Fruit fly (Drosophila melanogaster) whole organism, embryonic: ENCODE results near the gene Tango1.
A peak's percentile ranks its signal among the peaks of the same experiment; 100 is the strongest.

Experiments
- Asciz ChIP-seq: fragments of 200-800 bp; sonication (Bioruptor generic); optimal IDR thresholded peaks from 2 replicates; lab custom pipeline; 2017; ENCODE audit warnings: missing biosample characterization, mild to moderate bottlenecking, missing genetic modification characterization, missing genetic modification reagents
- C15 ChIP-seq: fragments of 200-800 bp; sonication (Bioruptor generic); IDR thresholded peaks from 3 replicates; pipeline ENCODE4 v1.3.6; 2022; ENCODE audit warnings: missing biosample characterization, missing genetic modification characterization
- CG10209 ChIP-seq: fragments of 200-800 bp; sonication (Bioruptor generic); optimal IDR thresholded peaks from 3 replicates; lab custom pipeline; 2017; ENCODE audit warnings: missing biosample characterization, mild to moderate bottlenecking, missing genetic modification characterization, missing genetic modification reagents
- CG10321 ChIP-seq: fragments of 200-800 bp; sonication (Bioruptor generic); IDR thresholded peaks from 2 replicates; pipeline ENCODE4 v1.3.6; 2022; ENCODE audit warnings: missing biosample characterization, missing genetic modification characterization
- CG10565 ChIP-seq: fragments of 200-800 bp; sonication (Bioruptor generic); optimal IDR thresholded peaks from 3 replicates; lab custom pipeline; 2016; ENCODE audit warnings: missing biosample characterization, mild to moderate bottlenecking, missing genetic modification characterization
- CG11247 ChIP-seq: fragments of 200-800 bp; sonication (Bioruptor generic); IDR thresholded peaks from 2 replicates; pipeline ENCODE4 v1.3.6; 2022; ENCODE audit warnings: missing biosample characterization, missing genetic modification characterization
- CG1603 ChIP-seq: fragments of 200-800 bp; sonication (Bioruptor generic); optimal IDR thresholded peaks from 2 replicates; lab custom pipeline; 2019; ENCODE audit warnings: missing biosample characterization, mild to moderate bottlenecking, missing genetic modification characterization, moderate library complexity
- CG1832 ChIP-seq: fragments of 200-800 bp; sonication (Bioruptor generic); optimal IDR thresholded peaks from 2 replicates; lab custom pipeline; 2017; ENCODE audit warnings: missing biosample characterization, mild to moderate bottlenecking, missing genetic modification characterization, inconsistent platforms
- CG2116 ChIP-seq: fragments of 200-800 bp; sonication (Bioruptor generic); optimal IDR thresholded peaks from 3 replicates; lab custom pipeline; 2018; ENCODE audit warnings: missing biosample characterization, mild to moderate bottlenecking, missing genetic modification characterization
- CG2678 ChIP-seq: fragments of 200-800 bp; sonication (Bioruptor generic); optimal IDR thresholded peaks from 3 replicates; lab custom pipeline; 2019; ENCODE audit warnings: missing biosample characterization, mild to moderate bottlenecking, missing genetic modification characterization, moderate library complexity
- CG2889 ChIP-seq: fragments of 200-800 bp; sonication (Bioruptor generic); IDR thresholded peaks from 3 replicates; pipeline ENCODE4 v1.3.6; 2022; ENCODE audit warnings: missing biosample characterization, missing genetic modification characterization
- CG30431 ChIP-seq: fragments of 200-800 bp; sonication (Bioruptor generic); optimal IDR thresholded peaks from 2 replicates; lab custom pipeline; 2017; ENCODE audit warnings: missing biosample characterization, missing genetic modification characterization
- CG31365 ChIP-seq: fragments of 200-800 bp; sonication (Bioruptor generic); optimal IDR thresholded peaks from 2 replicates; lab custom pipeline; 2018; ENCODE audit warnings: missing biosample characterization, mild to moderate bottlenecking, missing genetic modification characterization
- CG3163 ChIP-seq: fragments of 200-800 bp; sonication (Bioruptor generic); optimal IDR thresholded peaks from 3 replicates; lab custom pipeline; 2016; ENCODE audit warnings: missing biosample characterization, missing genetic modification characterization
- CG34224 ChIP-seq: fragments of 200-800 bp; sonication (Bioruptor generic); IDR thresholded peaks from 3 replicates; pipeline ENCODE4 v1.3.6; 2022; ENCODE audit warnings: missing biosample characterization, missing genetic modification characterization; ENCODE audit not compliant: partially characterized antibody
- CG4617 ChIP-seq: fragments of 200-800 bp; sonication (Bioruptor generic); optimal IDR thresholded peaks from 3 replicates; lab custom pipeline; 2016; ENCODE audit warnings: missing biosample characterization, missing genetic modification characterization, borderline replicate concordance
- CG4820 ChIP-seq: fragments of 200-800 bp; sonication (Bioruptor generic); optimal IDR thresholded peaks from 3 replicates; lab custom pipeline; 2016; ENCODE audit warnings: missing biosample characterization, missing genetic modification characterization
- CG5180 ChIP-seq: fragments of 200-800 bp; sonication (Bioruptor generic); optimal IDR thresholded peaks from 3 replicates; lab custom pipeline; 2017; ENCODE audit warnings: missing biosample characterization, missing genetic modification characterization, mild to moderate bottlenecking, moderate library complexity, missing genetic modification reagents
- CG6254 ChIP-seq: fragments of 200-800 bp; sonication (Bioruptor generic); optimal IDR thresholded peaks from 3 replicates; lab custom pipeline; 2017; ENCODE audit warnings: mild to moderate bottlenecking, missing biosample characterization, missing genetic modification reagents, missing genetic modification characterization
- CG9609 ChIP-seq: fragments of 200-800 bp; sonication (Bioruptor generic); optimal IDR thresholded peaks from 3 replicates; lab custom pipeline; 2016; ENCODE audit warnings: missing biosample characterization, missing genetic modification characterization
- Dbx ChIP-seq: fragments of 200-800 bp; sonication (Bioruptor generic); IDR thresholded peaks from 3 replicates; pipeline ENCODE4 v1.3.6; 2022; ENCODE audit warnings: missing biosample characterization, missing genetic modification characterization
- Dll ChIP-seq: fragments of 200-800 bp; sonication (Bioruptor generic); IDR thresholded peaks from 4 replicates; pipeline ENCODE4 v1.3.6; 2022; ENCODE audit warnings: missing biosample characterization, missing genetic modification characterization; ENCODE audit not compliant: partially characterized antibody
- E2f1 ChIP-seq: fragments of 200-800 bp; sonication (Bioruptor generic); IDR thresholded peaks from 2 replicates; pipeline ENCODE4 v1.3.6; 2022; ENCODE audit warnings: missing biosample characterization, missing genetic modification characterization
- Fer1 ChIP-seq: fragments of 200-800 bp; sonication (Bioruptor generic); optimal IDR thresholded peaks from 2 replicates; lab custom pipeline; 2017; ENCODE audit warnings: missing biosample characterization, mild to moderate bottlenecking, missing genetic modification characterization
- Lhr ChIP-seq: fragments of 200-800 bp; sonication (Bioruptor generic); optimal IDR thresholded peaks from 3 replicates; lab custom pipeline; 2017; ENCODE audit warnings: mild to moderate bottlenecking, missing biosample characterization, missing genetic modification reagents, missing genetic modification characterization
- Mad ChIP-seq: fragments of 200-800 bp; sonication (Bioruptor generic); optimal IDR thresholded peaks from 2 replicates; lab custom pipeline; 2016; ENCODE audit warnings: missing biosample characterization, missing genetic modification characterization
- Mes4 ChIP-seq: fragments of 200-800 bp; sonication (Bioruptor generic); optimal IDR thresholded peaks from 2 replicates; lab custom pipeline; 2016; ENCODE audit warnings: missing biosample characterization, missing genetic modification characterization
- Oaz ChIP-seq: fragments of 200-800 bp; sonication (Bioruptor generic); IDR thresholded peaks from 2 replicates; pipeline ENCODE4 v1.3.6; 2022; ENCODE audit warnings: missing biosample characterization, missing genetic modification characterization
- Scr ChIP-seq: fragments of 200-800 bp; sonication (Bioruptor generic); IDR thresholded peaks from 2 replicates; pipeline ENCODE4 v1.3.6; 2022; ENCODE audit warnings: missing biosample characterization, missing genetic modification characterization; ENCODE audit not compliant: partially characterized antibody
- Sry-β ChIP-seq: fragments of 200-800 bp; sonication (Bioruptor generic); optimal IDR thresholded peaks from 2 replicates; lab custom pipeline; 2018; ENCODE audit warnings: missing biosample characterization, mild to moderate bottlenecking, missing genetic modification characterization, moderate library complexity
- Tbp ChIP-seq: fragments of >200 bp; optimal IDR thresholded peaks from 2 replicates; lab custom pipeline; 2018; ENCODE audit warnings: missing biosample characterization, missing genetic modification characterization
- al ChIP-seq: fragments of 200-800 bp; sonication (Bioruptor generic); IDR thresholded peaks from 2 replicates; pipeline ENCODE4 v1.3.6; 2022; ENCODE audit warnings: missing biosample characterization, missing genetic modification characterization
- bab2 ChIP-seq: fragments of 200-800 bp; sonication (Bioruptor generic); optimal IDR thresholded peaks from 2 replicates; lab custom pipeline; 2016; ENCODE audit warnings: missing biosample characterization, missing genetic modification characterization
- exex ChIP-seq: fragments of 200-800 bp; sonication (Bioruptor generic); optimal IDR thresholded peaks from 4 replicates; lab custom pipeline; 2018; ENCODE audit warnings: missing biosample characterization, mild to moderate bottlenecking, missing genetic modification characterization, moderate library complexity
- gcm ChIP-seq: fragments of 200-800 bp; sonication (Bioruptor generic); optimal IDR thresholded peaks from 2 replicates; lab custom pipeline; 2019; ENCODE audit warnings: missing biosample characterization, mild to moderate bottlenecking, missing genetic modification characterization, moderate library complexity
- gem ChIP-seq: fragments of 200-800 bp; sonication (Bioruptor generic); optimal IDR thresholded peaks from 2 replicates; lab custom pipeline; 2019; ENCODE audit warnings: missing biosample characterization, mild to moderate bottlenecking, missing genetic modification characterization, moderate library complexity
- gsb ChIP-seq: fragments of 200-800 bp; sonication (Bioruptor generic); IDR thresholded peaks from 2 replicates; pipeline ENCODE4 v1.3.6; 2022; ENCODE audit warnings: missing biosample characterization, missing genetic modification characterization
- gsb-n ChIP-seq: fragments of 200-800 bp; sonication (Bioruptor generic); optimal IDR thresholded peaks from 3 replicates; lab custom pipeline; 2018; ENCODE audit warnings: missing biosample characterization, mild to moderate bottlenecking, missing genetic modification characterization
- gt ChIP-seq: fragments of 200-800 bp; sonication (Bioruptor generic); IDR thresholded peaks from 2 replicates; pipeline ENCODE4 v1.3.6; 2022; ENCODE audit warnings: missing biosample characterization, missing genetic modification characterization
- jing ChIP-seq: fragments of 200-800 bp; sonication (Bioruptor generic); optimal IDR thresholded peaks from 2 replicates; lab custom pipeline; 2018; ENCODE audit warnings: missing biosample characterization, mild to moderate bottlenecking, missing genetic modification characterization
- jumu ChIP-seq: fragments of 200-800 bp; sonication (Bioruptor generic); optimal IDR thresholded peaks from 3 replicates; lab custom pipeline; 2016; ENCODE audit warnings: missing biosample characterization, missing genetic modification characterization
- klu ChIP-seq: fragments of 200-800 bp; sonication (Bioruptor generic); IDR thresholded peaks from 2 replicates; pipeline ENCODE4 v1.3.6; 2022; ENCODE audit warnings: missing biosample characterization, missing genetic modification characterization
- lbe ChIP-seq: fragments of 200-800 bp; sonication (Bioruptor generic); optimal IDR thresholded peaks from 2 replicates; lab custom pipeline; 2016; ENCODE audit warnings: missing biosample characterization, mild to moderate bottlenecking, missing genetic modification characterization
- peb ChIP-seq: fragments of 200-800 bp; sonication (Bioruptor generic); IDR thresholded peaks from 2 replicates; pipeline ENCODE4 v1.3.6; 2022; ENCODE audit warnings: missing biosample characterization, missing genetic modification characterization
- pfk ChIP-seq: fragments of 200-800 bp; sonication (Bioruptor generic); optimal IDR thresholded peaks from 2 replicates; lab custom pipeline; 2018; ENCODE audit warnings: missing biosample characterization, mild to moderate bottlenecking, missing genetic modification characterization, moderate library complexity
- schlank ChIP-seq: fragments of 200-800 bp; sonication (Bioruptor generic); optimal IDR thresholded peaks from 2 replicates; lab custom pipeline; 2018; ENCODE audit warnings: missing biosample characterization, mild to moderate bottlenecking, missing genetic modification characterization
- sima ChIP-seq: fragments of 200-800 bp; sonication (Bioruptor generic); optimal IDR thresholded peaks from 2 replicates; lab custom pipeline; 2016; ENCODE audit warnings: missing biosample characterization, missing genetic modification characterization
- sisA ChIP-seq: fragments of 200-800 bp; sonication (Bioruptor generic); IDR thresholded peaks from 2 replicates; pipeline ENCODE4 v1.3.6; 2022; ENCODE audit warnings: missing biosample characterization, missing genetic modification characterization
- sr ChIP-seq: fragments of 200-800 bp; sonication (Bioruptor generic); IDR thresholded peaks from 3 replicates; pipeline ENCODE4 v1.3.6; 2022; ENCODE audit warnings: missing biosample characterization, missing genetic modification characterization
- yki ChIP-seq: fragments of >200 bp; optimal IDR thresholded peaks from 3 replicates; lab custom pipeline; 2018
- z ChIP-seq: fragments of 200-800 bp; sonication (Bioruptor generic); IDR thresholded peaks from 3 replicates; pipeline ENCODE4 v1.3.6; 2022; ENCODE audit warnings: missing biosample characterization, missing genetic modification characterization
- zf30C ChIP-seq: fragments of 200-800 bp; sonication (Bioruptor generic); optimal IDR thresholded peaks from 3 replicates; lab custom pipeline; 2018; ENCODE audit warnings: missing biosample characterization, mild to moderate bottlenecking, missing genetic modification characterization

Tango1 gene

DNA sequence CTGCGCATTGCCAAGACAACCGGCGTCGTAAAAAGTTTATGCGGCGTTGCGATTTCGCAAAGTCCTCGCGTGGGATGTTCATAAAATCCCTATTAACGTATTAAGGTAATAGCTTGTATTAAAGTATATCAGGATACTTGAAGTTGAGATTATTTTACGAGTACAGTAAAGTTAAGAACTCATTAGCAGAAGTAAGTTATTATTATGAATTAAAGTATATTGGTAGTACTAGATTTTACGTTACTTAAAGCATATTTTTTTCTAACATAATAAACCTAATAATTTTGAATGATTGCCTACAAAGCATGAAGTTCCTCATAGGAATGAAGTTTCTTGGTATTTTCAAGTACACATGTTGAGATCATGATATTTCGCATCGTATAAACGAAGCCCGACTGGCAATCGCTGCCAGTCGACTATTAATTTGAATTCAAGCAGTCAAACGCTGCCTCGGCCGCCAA lies 44.6 kb downstream of the Tango1 start (continued):
- no peak for TF ChIP-seq CG34224 (GFP tag; lab: Robert Waterston, UW)
- TF ChIP-seq CG10565 (GFP tag; lab: Kevin White, UChicago) = no peak
- TF ChIP-seq pfk (GFP tag; lab: Kevin White, UChicago) = no peak
- no peak for TF ChIP-seq CG10321
- no peak for TF ChIP-seq Dbx (GFP tag; lab: Robert Waterston, UW)
- no peak for TF ChIP-seq Tbp (GFP tag; lab: Kevin White, UChicago)
- no peak for TF ChIP-seq C15 (GFP tag; lab: Robert Waterston, UW)
- TF ChIP-seq yki (lab: Kevin White, UChicago) = no peak
- TF ChIP-seq z = no peak
- TF ChIP-seq CG3163 (GFP tag; lab: Kevin White, UChicago) = no peak
- TF ChIP-seq CG1832 (GFP tag; lab: Kevin White, UChicago) = no peak
- no peak for TF ChIP-seq CG11247 (GFP tag; lab: Robert Waterston, UW)
- TF ChIP-seq Scr (GFP tag; lab: Robert Waterston, UW) = no peak
- no peak for TF ChIP-seq CG9609
- no peak for TF ChIP-seq zf30C
- no peak for TF ChIP-seq Mad (GFP tag; lab: Kevin White, UChicago)
- TF ChIP-seq klu (GFP tag; lab: Robert Waterston, UW) = no peak
- TF ChIP-seq gcm (GFP tag; lab: Kevin White, UChicago) = peak; percentile 56
- TF ChIP-seq peb = no peak
- 0 out of 2 replicates have a peak, but pooled peaks have one; percentile 21 for TF ChIP-seq sisA
- TF ChIP-seq Fer1 = no peak
- no peak for TF ChIP-seq Sry-β (GFP tag; lab: Kevin White, UChicago)
- TF ChIP-seq CG2678 = peak; percentile 73
- no peak for TF ChIP-seq al (GFP tag; lab: Robert Waterston, UW)
- TF ChIP-seq schlank = no peak
- TF ChIP-seq CG4820 (GFP tag; lab: Kevin White, UChicago) = peak; percentile 91
- no peak for TF ChIP-seq exex
- no peak for TF ChIP-seq Dll (GFP tag; lab: Robert Waterston, UW)
- TF ChIP-seq CG1603 = peak; percentile 5
- no peak for TF ChIP-seq Lhr
- peak; percentile 48 for TF ChIP-seq CG10209
- no peak for TF ChIP-seq gsb (GFP tag; lab: Robert Waterston, UW)
- no peak for TF ChIP-seq CG4617 (GFP tag; lab: Kevin White, UChicago)
- TF ChIP-seq jing = no peak
- no peak for TF ChIP-seq bab2 (GFP tag; lab: Kevin White, UChicago)
- TF ChIP-seq CG2889 (GFP tag; lab: Robert Waterston, UW) = no peak
- peak; percentile 23 for TF ChIP-seq Asciz (GFP tag; lab: Kevin White, UChicago)
- no peak for TF ChIP-seq sima (GFP tag; lab: Kevin White, UChicago)
- TF ChIP-seq gem (tag; lab: Kevin White, UChicago) = peak; percentile 77
- peak; percentile 47 for TF ChIP-seq gsb-n (tag; lab: Kevin White, UChicago)
- TF ChIP-seq CG30431 = no peak
- no peak for TF ChIP-seq sr
- TF ChIP-seq gt (GFP tag; lab: Robert Waterston, UW) = no peak
- no peak for TF ChIP-seq Mes4 (GFP tag; lab: Kevin White, UChicago)
- TF ChIP-seq CG6254 (GFP tag; lab: Kevin White, UChicago) = peak; percentile 31
- TF ChIP-seq E2f1 (GFP tag; lab: Robert Waterston, UW) = 0 out of 2 replicates have a peak, but pooled peaks have one; percentile 10
- TF ChIP-seq CG31365 (tag; lab: Kevin White, UChicago) = no peak
- TF ChIP-seq CG2116 (GFP tag; lab: Kevin White, UChicago) = peak; percentile 3
- no peak for TF ChIP-seq lbe (GFP tag; lab: Kevin White, UChicago)
- no peak for TF ChIP-seq CG5180
- TF ChIP-seq jumu (GFP tag; lab: Kevin White, UChicago) = no peak
- no peak for TF ChIP-seq Oaz (GFP tag; lab: Robert Waterston, UW)
